Worm (Caenorhabditis elegans) whole organism, L4 larva: ENCODE results near the gene K02F6.3.

ENCODE experiments used
- Y75B8A.6 ChIP-seq: fragments of 200-800 bp; sonication (Bioruptor generic); IDR thresholded peaks from 2 replicates; pipeline ENCODE4 v1.3.6; 2022; ENCODE audit warnings: missing genetic modification reagents, missing genetic modification characterization, missing compliant biosample characterization
- arid-1 ChIP-seq: fragments of 200-800 bp; sonication (Bioruptor generic); conservative IDR thresholded peaks from 2 replicates; pipeline ENCODE4 v1.3.6; 2022; ENCODE audit warnings: missing genetic modification reagents, missing genetic modification characterization, missing compliant biosample characterization
- ceh-82 ChIP-seq: sonication (generic microtip); optimal IDR thresholded peaks from 2 replicates; lab custom pipeline; 2017; ENCODE audit warnings: missing biosample characterization, missing genetic modification characterization
- egl-43 ChIP-seq: fragments of 200-800 bp; sonication (Bioruptor generic); IDR thresholded peaks from 2 replicates; pipeline ENCODE4 v1.3.6; 2022; ENCODE audit warnings: missing genetic modification reagents, missing genetic modification characterization, missing compliant biosample characterization
- fos-1 ChIP-seq: fragments of 150-350 bp; optimal IDR thresholded peaks from 2 replicates; lab custom pipeline; 2014; ENCODE audit warnings: missing biosample characterization, missing genetic modification characterization
- jun-1 ChIP-seq: fragments of 150-350 bp; optimal IDR thresholded peaks from 2 replicates; lab custom pipeline; 2014; ENCODE audit warnings: missing biosample characterization, missing genetic modification reagents, missing genetic modification characterization
- nhr-76 ChIP-seq: fragments of 150-350 bp; optimal IDR thresholded peaks from 2 replicates; lab custom pipeline; 2014; ENCODE audit warnings: missing biosample characterization, missing genetic modification characterization
- zip-2 ChIP-seq: fragments of 150-350 bp; optimal IDR thresholded peaks from 2 replicates; lab custom pipeline; 2014; ENCODE audit warnings: missing biosample characterization, missing genetic modification characterization

DNA sequence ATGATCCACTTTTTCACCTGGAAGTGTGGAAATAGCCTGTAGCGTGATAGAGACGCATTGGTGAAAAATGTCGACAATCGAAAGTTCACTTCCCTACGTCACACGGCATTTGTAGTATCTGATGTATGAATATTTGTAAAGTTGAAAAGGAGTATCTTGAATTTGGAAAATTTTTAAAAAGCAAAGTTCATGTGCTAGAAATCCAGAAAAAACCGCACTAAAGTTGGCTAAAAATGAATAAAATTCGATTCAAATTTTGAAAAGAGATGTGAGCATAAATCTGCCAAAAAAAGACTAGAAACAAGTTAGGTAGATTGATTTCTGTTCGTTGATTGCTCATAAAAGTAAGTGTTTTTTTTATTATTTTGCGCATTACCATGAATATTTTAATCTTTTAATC, 37.0 kb downstream of the K02F6.3 start, which contains the start of gene sri-74:
- TF ChIP-seq fos-1 (tag; lab: Kevin White, UChicago) (no peak), jun-1 (tag; lab: Kevin White, UChicago) (no peak), Y75B8A.6 (GFP tag; lab: Robert Waterston, UW) (no peak), nhr-76 (no peak), zip-2 (tag; lab: Kevin White, UChicago) (no peak), arid-1 (GFP tag; lab: Robert Waterston, UW) (no peak), egl-43 (no peak), ceh-82 (tag; lab: Kevin White, UChicago) (no peak)
